Worm (Caenorhabditis elegans) whole organism, young adult: ENCODE data around the gene che-6.

Experiments
- B0261.1 ChIP-seq: sonication (generic microtip); optimal IDR thresholded peaks from 2 replicates; lab custom pipeline; 2016; ENCODE audit warnings: mild to moderate bottlenecking, missing genetic modification characterization, moderate library complexity, missing compliant biosample characterization
- D2030.7 ChIP-seq: fragments of 200-800 bp; sonication (Bioruptor generic); IDR thresholded peaks from 2 replicates; pipeline ENCODE4 v1.3.6; 2022; ENCODE audit warnings: missing genetic modification reagents, missing genetic modification characterization, missing compliant biosample characterization
- F23B12.7 ChIP-seq: sonication (generic microtip); optimal IDR thresholded peaks from 2 replicates; lab custom pipeline; 2017; ENCODE audit warnings: missing genetic modification characterization, mild to moderate bottlenecking, missing compliant biosample characterization, antibody characterized with exemption, moderate library complexity; ENCODE audit not compliant: insufficient read depth
- F33H1.4 ChIP-seq: fragments of 200-800 bp; sonication (Bioruptor generic); IDR thresholded peaks from 2 replicates; pipeline ENCODE4 v1.3.6; 2022; ENCODE audit warnings: missing genetic modification reagents, missing genetic modification characterization, missing compliant biosample characterization
- F39B2.1 ChIP-seq: fragments of 200-800 bp; sonication (Bioruptor generic); IDR thresholded peaks from 2 replicates; pipeline ENCODE4 v1.3.6; 2022; ENCODE audit warnings: missing genetic modification reagents, missing genetic modification characterization, missing compliant biosample characterization
- F55B11.4 ChIP-seq: sonication (generic microtip); optimal IDR thresholded peaks from 2 replicates; lab custom pipeline; 2016; ENCODE audit warnings: missing compliant biosample characterization, missing genetic modification characterization, borderline replicate concordance; ENCODE audit not compliant: insufficient read depth
- T07F8.4 ChIP-seq: sonication (generic microtip); optimal IDR thresholded peaks from 2 replicates; lab custom pipeline; 2016; ENCODE audit warnings: mild to moderate bottlenecking, missing genetic modification characterization, moderate library complexity, missing compliant biosample characterization
- Y53F4B.3 ChIP-seq: fragments of 200-800 bp; sonication (Bioruptor generic); IDR thresholded peaks from 2 replicates; pipeline ENCODE4 v1.3.6; 2022; ENCODE audit warnings: missing genetic modification reagents, missing genetic modification characterization, missing compliant biosample characterization
- Y67H2A.10 ChIP-seq: fragments of 200-800 bp; sonication (Bioruptor generic); conservative IDR thresholded peaks from 2 replicates; pipeline ENCODE4 v1.3.6; 2022; ENCODE audit warnings: missing genetic modification reagents, missing genetic modification characterization, missing compliant biosample characterization
- aptf-2 ChIP-seq: fragments of 200-800 bp; sonication (Bioruptor generic); conservative IDR thresholded peaks from 2 replicates; pipeline ENCODE4 v1.3.6; 2022; ENCODE audit warnings: missing genetic modification reagents, missing genetic modification characterization, missing compliant biosample characterization
- aptf-3 ChIP-seq: fragments of 200-800 bp; sonication (Bioruptor generic); IDR thresholded peaks from 2 replicates; pipeline ENCODE4 v1.3.6; 2022; ENCODE audit warnings: missing genetic modification characterization, missing compliant biosample characterization
- athp-1 ChIP-seq: sonication (generic microtip); optimal IDR thresholded peaks from 2 replicates; lab custom pipeline; 2017; ENCODE audit warnings: mild to moderate bottlenecking, missing genetic modification characterization, missing compliant biosample characterization
- attf-3 ChIP-seq: fragments of 200-800 bp; sonication (Bioruptor generic); conservative IDR thresholded peaks from 2 replicates; pipeline ENCODE4 v1.3.6; 2022; ENCODE audit warnings: missing genetic modification reagents, missing genetic modification characterization, missing compliant biosample characterization
- cebp-2 ChIP-seq: fragments of 200-800 bp; sonication (Bioruptor generic); IDR thresholded peaks from 2 replicates; pipeline ENCODE4 v1.3.6; 2022; ENCODE audit warnings: missing genetic modification characterization, missing compliant biosample characterization
- ceh-40 ChIP-seq: fragments of 200-800 bp; sonication (Bioruptor generic); IDR thresholded peaks from 2 replicates; pipeline ENCODE4 v1.3.6; 2022; ENCODE audit warnings: missing genetic modification characterization, missing compliant biosample characterization
- dpl-1 ChIP-seq: fragments of 150-350 bp; optimal IDR thresholded peaks from 2 replicates; lab custom pipeline; 2014; ENCODE audit warnings: missing biosample characterization, missing genetic modification reagents, missing genetic modification characterization
- him-1 ChIP-seq: sonication (generic microtip); optimal IDR thresholded peaks from 2 replicates; lab custom pipeline; 2016; ENCODE audit warnings: missing genotype, missing genetic modification reagents, missing genetic modification characterization, missing compliant biosample characterization
- hlh-12 ChIP-seq: sonication (generic microtip); optimal IDR thresholded peaks from 2 replicates; lab custom pipeline; 2016; ENCODE audit warnings: missing genetic modification characterization, missing compliant biosample characterization
- hrde-1 ChIP-seq: sonication (generic microtip); optimal IDR thresholded peaks from 2 replicates; lab custom pipeline; 2016; ENCODE audit warnings: missing genetic modification characterization, mild to moderate bottlenecking, missing compliant biosample characterization, moderate library complexity, missing genotype, missing genetic modification reagents, borderline replicate concordance
- hsf-1 ChIP-seq: fragments of 200-800 bp; sonication (Bioruptor generic); IDR thresholded peaks from 2 replicates; pipeline ENCODE4 v1.3.6; 2022; ENCODE audit warnings: missing genetic modification reagents, missing genetic modification characterization, missing compliant biosample characterization
- lsy-27 ChIP-seq: sonication (generic microtip); optimal IDR thresholded peaks from 2 replicates; lab custom pipeline; 2017; ENCODE audit warnings: missing genetic modification characterization, mild to moderate bottlenecking, missing compliant biosample characterization, antibody characterized with exemption, missing genotype, borderline replicate concordance; ENCODE audit not compliant: insufficient read depth
- mes-4 ChIP-seq: sonication (generic microtip); optimal IDR thresholded peaks from 2 replicates; lab custom pipeline; 2016; ENCODE audit warnings: missing genotype, missing genetic modification characterization, missing compliant biosample characterization
- nfyb-1 ChIP-seq: fragments of 200-800 bp; sonication (Bioruptor generic); IDR thresholded peaks from 2 replicates; pipeline ENCODE4 v1.3.6; 2022; ENCODE audit warnings: missing genetic modification reagents, missing genetic modification characterization, missing compliant biosample characterization
- nhr-120 ChIP-seq: fragments of 200-800 bp; sonication (Bioruptor generic); IDR thresholded peaks from 2 replicates; pipeline ENCODE4 v1.3.6; 2022; ENCODE audit warnings: missing genetic modification characterization, missing compliant biosample characterization
- nhr-27 ChIP-seq: fragments of 200-800 bp; sonication (Bioruptor generic); optimal IDR thresholded peaks from 2 replicates; lab custom pipeline; 2018; ENCODE audit warnings: mild to moderate bottlenecking, missing genetic modification characterization, moderate library complexity, missing compliant biosample characterization
- rec-8 ChIP-seq, 2 experiments: sonication (generic microtip); optimal IDR thresholded peaks; 2 replicates each; lab custom pipeline; 2016; ENCODE audit warnings: mild to moderate bottlenecking in 2 of 2, missing genetic modification characterization in 2 of 2, missing genetic modification reagents in 2 of 2, missing genotype in 2 of 2, missing biosample characterization in 1 of 2, missing compliant biosample characterization in 1 of 2, moderate library complexity in 1 of 2
- snpc-1.1 ChIP-seq: sonication (generic microtip); optimal IDR thresholded peaks from 2 replicates; lab custom pipeline; 2017; ENCODE audit warnings: missing genetic modification characterization, mild to moderate bottlenecking, missing compliant biosample characterization, antibody characterized with exemption, moderate library complexity, missing genotype, missing genetic modification reagents; ENCODE audit not compliant: insufficient read depth
- tlf-1 ChIP-seq: fragments of 200-800 bp; sonication (Bioruptor generic); optimal IDR thresholded peaks from 2 replicates; lab custom pipeline; 2018; ENCODE audit warnings: mild to moderate bottlenecking, missing genetic modification characterization, missing compliant biosample characterization
- unc-62 ChIP-seq: fragments of 150-350 bp; optimal IDR thresholded peaks from 2 replicates; lab custom pipeline; 2014; ENCODE audit warnings: missing biosample characterization, missing genetic modification reagents, missing genetic modification characterization
- ztf-18 ChIP-seq: sonication (generic microtip); optimal IDR thresholded peaks from 2 replicates; lab custom pipeline; 2016; ENCODE audit warnings: missing genotype, mild to moderate bottlenecking, missing genetic modification characterization, missing compliant biosample characterization
- ztf-26 ChIP-seq: sonication (generic microtip); optimal IDR thresholded peaks from 2 replicates; lab custom pipeline; 2017; ENCODE audit warnings: missing genetic modification characterization, missing compliant biosample characterization

The che-6 gene

ce11 chrIV:2113362-2114056, 2.3 kb upstream of the che-6 start, which contains the start of gene C23H5.8:
Gene C23H5.8 (minus strand): TSS chrIV:2113412.
- TF ChIP-seq ceh-40 (0 out of 2 replicates have a peak, but pooled peaks have one; percentile 36), mes-4 (no peak), hsf-1 (GFP tag; lab: Robert Waterston, UW) (peak; percentile 96), ztf-18 (tag; lab: Kevin White, UChicago) (no peak), D2030.7 (GFP tag; lab: Robert Waterston, UW) (no peak), nfyb-1 (GFP tag; lab: Robert Waterston, UW) (0 out of 2 replicates have a peak, but pooled peaks have one; percentile 11)

ce11 chrIV:2106708-2107107, 4.5 kb downstream of the che-6 start:
- TF ChIP-seq F33H1.4 (peak; percentile 42), cebp-2 (GFP tag; lab: Robert Waterston, UW) (0 out of 2 replicates have a peak, but pooled peaks have one; percentile 70), nhr-120 (GFP tag; lab: Robert Waterston, UW) (0 out of 2 replicates have a peak, but pooled peaks have one; percentile 51), mes-4 (no peak), ztf-26 (no peak), F39B2.1 (0 out of 2 replicates have a peak, but pooled peaks have one; percentile 18)

ce11 chrIV:2102793-2103192, 8.4 kb downstream of the che-6 start, which contains the start of gene C23H5.15:
Gene C23H5.15 (minus strand): TSS chrIV:2102893.
- TF ChIP-seq nhr-27 (tag; lab: Kevin White, UChicago) (no peak), lsy-27 (tag; lab: Kevin White, UChicago) (no peak), aptf-2 (no peak)

ce11 chrIV:2099771-2100170, 11.4 kb downstream of the che-6 start, which contains the start of gene C23H5.11:
Gene C23H5.11 (minus strand): TSS chrIV:2099871.
- TF ChIP-seq Y67H2A.10 (GFP tag; lab: Robert Waterston, UW) (no peak), T07F8.4 (no peak), athp-1 (no peak), rec-8 (tag; optimal IDR thresholded peaks at IDR 0.05; lab: Kevin White, UChicago) (no peak), F55B11.4 (tag; lab: Kevin White, UChicago) (no peak), unc-62 (GFP tag; lab: Kevin White, UChicago) (no peak), dpl-1 (no peak), B0261.1 (no peak), aptf-3 (GFP tag; lab: Robert Waterston, UW) (no peak), lsy-27 (tag; lab: Kevin White, UChicago) (no peak), hrde-1 (no peak), F23B12.7 (no peak), Y53F4B.3 (GFP tag; lab: Robert Waterston, UW) (no peak)
- TF ChIP-seq, all 124 proteins: peak for 0

- peak; percentile 92 for TF ChIP-seq hsf-1 (GFP tag; lab: Robert Waterston, UW)
- TF ChIP-seq, all 124 proteins: peak for 1; not testable (repeated sequence) for 123
Measured at ce11 chrIV:2096422-2096821, 14.8 kb downstream of the che-6 start.

- TF ChIP-seq snpc-1.1 (tag; lab: Kevin White, UChicago) (no peak), tlf-1 (GFP tag; lab: Kevin White, UChicago) (no peak), hlh-12 (no peak), him-1 (tag; lab: Kevin White, UChicago) (no peak), F33H1.4 (no peak), Y67H2A.10 (GFP tag; lab: Robert Waterston, UW) (no peak), attf-3 (GFP tag; lab: Robert Waterston, UW) (no peak)
Measured at ce11 chrIV:2083734-2084133, 27.5 kb downstream of the che-6 start, which contains the start of gene mca-2. Gene mca-2 (plus strand): TSS chrIV:2084034.
